Fruit fly (Drosophila melanogaster): Measurements from ENCODE around the gene js.

DNA sequence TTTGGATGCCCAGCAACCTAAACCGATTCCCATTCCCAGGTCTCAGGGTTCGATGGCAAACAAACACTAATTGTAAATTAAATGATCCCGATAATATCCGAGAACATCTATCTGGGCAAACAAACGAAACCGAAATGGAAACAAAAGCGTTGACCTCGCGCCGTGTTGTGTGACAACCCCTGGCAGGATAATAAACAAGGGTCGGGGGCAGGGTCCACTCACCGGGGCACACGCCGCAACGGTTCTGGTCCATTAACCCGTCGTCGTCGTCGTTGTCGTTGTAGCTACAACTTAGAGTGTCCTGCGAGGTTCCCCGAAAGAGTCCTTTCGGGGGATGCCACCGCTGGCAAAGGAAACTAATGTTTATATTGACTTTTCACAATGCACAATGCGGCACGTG, 21.0 kb upstream of the js start:
- TF ChIP-seq Crg-1 (GFP tag; optimal IDR thresholded peaks at IDR 0.05) (no peak), CG14711 (tag; optimal IDR thresholded peaks at IDR 0.05) (no peak)
